Worm (Caenorhabditis elegans): ENCODE data around the gene Y66D12A.24.

ce11 chrIII:11472861-11473260 is 23.8 kb upstream of the Y66D12A.24 start:
- no peak for TF ChIP-seq him-1 (tag; optimal IDR thresholded peaks at IDR 0.05)
- no peak for TF ChIP-seq dao-5 (tag; optimal IDR thresholded peaks at IDR 0.05)
- TF ChIP-seq W03F9.2 (tag; optimal IDR thresholded peaks at IDR 0.05): no peak

All from whole organism, L4/young adult.